Fruit fly (Drosophila melanogaster): ENCODE data around the gene Mcm6.

The Mcm6 gene

DNA sequence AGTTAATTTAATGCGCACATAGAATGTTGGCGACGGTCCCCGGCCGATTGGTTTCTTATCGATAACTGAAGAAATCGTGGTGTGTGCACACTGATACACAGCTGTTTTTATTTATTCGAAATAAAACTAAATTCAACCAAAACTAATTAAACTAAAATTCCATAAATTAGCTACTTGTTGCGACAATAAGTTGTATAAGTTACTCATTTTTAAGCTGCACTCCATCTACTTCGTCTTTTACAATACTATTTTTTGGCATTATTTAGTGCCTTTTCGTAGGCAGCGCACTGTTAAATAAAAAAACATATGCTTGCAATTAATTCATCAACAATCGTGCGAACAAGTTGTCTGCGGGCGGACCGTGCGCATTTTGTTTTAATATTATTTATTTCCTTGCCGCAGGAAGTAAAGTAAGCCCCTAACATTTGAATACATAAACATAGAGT, 12.8 kb upstream of the Mcm6 start, which contains the start of the genes CG3224 and Ctr1A (continued):
- TF ChIP-seq nmo (GFP tag; optimal IDR thresholded peaks at IDR 0.05): peak; percentile 24
- TF ChIP-seq ERR (GFP tag; optimal IDR thresholded peaks at IDR 0.05): no peak
- TF ChIP-seq CG13894 (tag; optimal IDR thresholded peaks at IDR 0.05): no peak
- no peak for TF ChIP-seq ase (GFP tag; IDR thresholded peaks at IDR 0.05)
- no peak for TF ChIP-seq danr (GFP tag; IDR thresholded peaks at IDR 0.05)
- TF ChIP-seq CoRest (tag; optimal IDR thresholded peaks at IDR 0.05): no peak
- TF ChIP-seq CG17186 (GFP tag; optimal IDR thresholded peaks at IDR 0.05): no peak
- no peak for TF ChIP-seq chm (GFP tag; IDR thresholded peaks at IDR 0.05)
- peak; percentile 3 for TF ChIP-seq Nf-YC (tag; optimal IDR thresholded peaks at IDR 0.05)
- no peak for TF ChIP-seq Rx (GFP tag; IDR thresholded peaks at IDR 0.05)
- no peak for TF ChIP-seq CG2120 (GFP tag; optimal IDR thresholded peaks at IDR 0.05)
- TF ChIP-seq pb (GFP tag; optimal IDR thresholded peaks at IDR 0.05): no peak
- TF ChIP-seq hb (GFP tag; IDR thresholded peaks at IDR 0.05; ENCODE audit: partially characterized antibody): no peak
- TF ChIP-seq HLHmδ (GFP tag; optimal IDR thresholded peaks at IDR 0.05): no peak
- TF ChIP-seq Bgb (GFP tag; IDR thresholded peaks at IDR 0.05; ENCODE audit: partially characterized antibody): peak; percentile 33; the same call in 1 of the 2 replicates
- TF ChIP-seq Ada2b (GFP tag; IDR thresholded peaks at IDR 0.05): no peak
- no peak for TF ChIP-seq CG6654 (GFP tag; optimal IDR thresholded peaks at IDR 0.05)
- no peak for TF ChIP-seq Dip3 (GFP tag; optimal IDR thresholded peaks at IDR 0.05)
- TF ChIP-seq CG4282 (GFP tag; optimal IDR thresholded peaks at IDR 0.05): no peak
- TF ChIP-seq HmgZ (tag; optimal IDR thresholded peaks at IDR 0.05): no peak
- no peak for TF ChIP-seq CG2129 (GFP tag; IDR thresholded peaks at IDR 0.05; ENCODE audit: partially characterized antibody)
- TF ChIP-seq btn (GFP tag; optimal IDR thresholded peaks at IDR 0.05): no peak
- TF ChIP-seq gce (GFP tag; IDR thresholded peaks at IDR 0.05): no peak
- no peak for TF ChIP-seq CG8359 (GFP tag; optimal IDR thresholded peaks at IDR 0.05; ENCODE audit: borderline replicate concordance)
- TF ChIP-seq mirr (GFP tag; optimal IDR thresholded peaks at IDR 0.05): peak; percentile 12
- TF ChIP-seq Hsf (GFP tag; optimal IDR thresholded peaks at IDR 0.05): no peak
- no peak for TF ChIP-seq CG17385 (GFP tag; optimal IDR thresholded peaks at IDR 0.05)
- no peak for TF ChIP-seq vfl (GFP tag; optimal IDR thresholded peaks at IDR 0.05)
- no peak for TF ChIP-seq bowl (GFP tag; IDR thresholded peaks at IDR 0.05)
- TF ChIP-seq CG10565 (GFP tag; optimal IDR thresholded peaks at IDR 0.05): no peak
- no peak for TF ChIP-seq Hey (tag; optimal IDR thresholded peaks at IDR 0.05)
- TF ChIP-seq CG9215 (GFP tag; IDR thresholded peaks at IDR 0.05): no peak
- TF ChIP-seq hbn (GFP tag; IDR thresholded peaks at IDR 0.05; ENCODE audit: partially characterized antibody): no peak
- TF ChIP-seq wor (GFP tag; IDR thresholded peaks at IDR 0.05): no peak
- no peak for TF ChIP-seq ind (GFP tag; optimal IDR thresholded peaks at IDR 0.05)
- no peak for TF ChIP-seq Nf-YA (GFP tag; IDR thresholded peaks at IDR 0.05)
- TF ChIP-seq disco-r (GFP tag; optimal IDR thresholded peaks at IDR 0.05): no peak
- TF ChIP-seq shn (GFP tag; optimal IDR thresholded peaks at IDR 0.05): no peak
- TF ChIP-seq Mad (GFP tag; optimal IDR thresholded peaks at IDR 0.05): no peak
- TF ChIP-seq Oaz (GFP tag; IDR thresholded peaks at IDR 0.05): no peak
- no peak for TF ChIP-seq amos (GFP tag; IDR thresholded peaks at IDR 0.05; ENCODE audit: partially characterized antibody)
- no peak for TF ChIP-seq CG2875 (GFP tag; optimal IDR thresholded peaks at IDR 0.05)
- no peak for TF ChIP-seq dmrt99B (tag; optimal IDR thresholded peaks at IDR 0.05)
- TF ChIP-seq CG4424 (GFP tag; optimal IDR thresholded peaks at IDR 0.05): no peak
- TF ChIP-seq CG4707 (GFP tag; optimal IDR thresholded peaks at IDR 0.05): no peak
- no peak for TF ChIP-seq h (optimal IDR thresholded peaks at IDR 0.05)
- TF ChIP-seq eyg (GFP tag; optimal IDR thresholded peaks at IDR 0.05): no peak
- TF ChIP-seq Mrtf (GFP tag; IDR thresholded peaks at IDR 0.05): no peak
- no peak for TF ChIP-seq H2.0 (GFP tag; IDR thresholded peaks at IDR 0.05)
- TF ChIP-seq BtbVII (GFP tag; optimal IDR thresholded peaks at IDR 0.05): no peak
- TF ChIP-seq dpn (GFP tag; optimal IDR thresholded peaks at IDR 0.05): no peak
- no peak for TF ChIP-seq Hr39 (optimal IDR thresholded peaks at IDR 0.05)
- TF ChIP-seq CG11504 (tag; optimal IDR thresholded peaks at IDR 0.05): no peak
